Worm (Caenorhabditis elegans) whole organism, early embryonic: ENCODE data around the gene srg-41.

ENCODE experiments used
- B0310.2 ChIP-seq: sonication (generic microtip); optimal IDR thresholded peaks from 2 replicates; lab custom pipeline; 2016; ENCODE audit warnings: mild to moderate bottlenecking, missing genetic modification characterization, missing compliant biosample characterization
- F13C5.2 ChIP-seq: sonication (generic microtip); optimal IDR thresholded peaks from 2 replicates; lab custom pipeline; 2017; ENCODE audit warnings: mild to moderate bottlenecking, missing genetic modification characterization, inconsistent platforms, missing compliant biosample characterization
- aly-1 ChIP-seq: sonication (generic microtip); optimal IDR thresholded peaks from 2 replicates; lab custom pipeline; 2016; ENCODE audit warnings: missing genetic modification characterization, missing compliant biosample characterization
- ama-1 ChIP-seq: fragments of 150-350 bp; optimal IDR thresholded peaks from 2 replicates; lab custom pipeline; 2014
- ceh-13 ChIP-seq: fragments of 200-800 bp; sonication (Bioruptor generic); optimal IDR thresholded peaks from 2 replicates; lab custom pipeline; 2018; ENCODE audit warnings: mild to moderate bottlenecking, missing genetic modification characterization, missing compliant biosample characterization
- ceh-36 ChIP-seq: sonication (generic microtip); optimal IDR thresholded peaks from 2 replicates; lab custom pipeline; 2016; ENCODE audit warnings: missing genetic modification characterization, inconsistent platforms, missing compliant biosample characterization
- ets-7 ChIP-seq: sonication (generic microtip); optimal IDR thresholded peaks from 2 replicates; lab custom pipeline; 2016; ENCODE audit warnings: missing genotype, missing genetic modification characterization, missing compliant biosample characterization
- flt-1 ChIP-seq: fragments of 200-800 bp; sonication (Bioruptor generic); IDR thresholded peaks from 2 replicates; pipeline ENCODE4 v1.3.6; 2022; ENCODE audit warnings: missing genetic modification characterization, missing compliant biosample characterization
- hmbx-1 ChIP-seq: sonication (generic microtip); optimal IDR thresholded peaks from 2 replicates; lab custom pipeline; 2016; ENCODE audit warnings: mild to moderate bottlenecking, missing genetic modification characterization, missing compliant biosample characterization
- hmg-4 ChIP-seq: fragments of 200-800 bp; sonication (Bioruptor generic); optimal IDR thresholded peaks from 2 replicates; lab custom pipeline; 2018; ENCODE audit warnings: mild to moderate bottlenecking, missing genetic modification characterization, missing compliant biosample characterization
- hnd-1 ChIP-seq: sonication (generic microtip); optimal IDR thresholded peaks from 2 replicates; lab custom pipeline; 2016; ENCODE audit warnings: missing genetic modification characterization, missing compliant biosample characterization
- pes-1 ChIP-seq: fragments of 200-800 bp; sonication (Bioruptor generic); IDR thresholded peaks from 2 replicates; pipeline ENCODE4 v1.3.6; 2022; ENCODE audit warnings: missing genetic modification reagents, missing genetic modification characterization, missing compliant biosample characterization
- scrt-1 ChIP-seq: fragments of 200-800 bp; sonication (Bioruptor generic); IDR thresholded peaks from 2 replicates; pipeline ENCODE4 v1.3.6; 2022; ENCODE audit warnings: missing genetic modification characterization, missing compliant biosample characterization
- sea-1 ChIP-seq: fragments of 200-800 bp; sonication (Bioruptor generic); conservative IDR thresholded peaks from 2 replicates; pipeline ENCODE4 v1.3.6; 2022; ENCODE audit warnings: missing genetic modification characterization, missing compliant biosample characterization
- tbx-11 ChIP-seq: fragments of 200-800 bp; sonication (Bioruptor generic); IDR thresholded peaks from 2 replicates; pipeline ENCODE4 v1.3.6; 2022; ENCODE audit warnings: missing genetic modification characterization, missing compliant biosample characterization
- tbx-37 ChIP-seq: fragments of 200-800 bp; sonication (Bioruptor generic); conservative IDR thresholded peaks from 2 replicates; pipeline ENCODE4 v1.3.6; 2022; ENCODE audit warnings: missing genetic modification reagents, missing genetic modification characterization, missing compliant biosample characterization
- tra-4 ChIP-seq: sonication (generic microtip); optimal IDR thresholded peaks from 2 replicates; lab custom pipeline; 2017; ENCODE audit warnings: missing genetic modification characterization, missing compliant biosample characterization

srg-41 gene

DNA sequence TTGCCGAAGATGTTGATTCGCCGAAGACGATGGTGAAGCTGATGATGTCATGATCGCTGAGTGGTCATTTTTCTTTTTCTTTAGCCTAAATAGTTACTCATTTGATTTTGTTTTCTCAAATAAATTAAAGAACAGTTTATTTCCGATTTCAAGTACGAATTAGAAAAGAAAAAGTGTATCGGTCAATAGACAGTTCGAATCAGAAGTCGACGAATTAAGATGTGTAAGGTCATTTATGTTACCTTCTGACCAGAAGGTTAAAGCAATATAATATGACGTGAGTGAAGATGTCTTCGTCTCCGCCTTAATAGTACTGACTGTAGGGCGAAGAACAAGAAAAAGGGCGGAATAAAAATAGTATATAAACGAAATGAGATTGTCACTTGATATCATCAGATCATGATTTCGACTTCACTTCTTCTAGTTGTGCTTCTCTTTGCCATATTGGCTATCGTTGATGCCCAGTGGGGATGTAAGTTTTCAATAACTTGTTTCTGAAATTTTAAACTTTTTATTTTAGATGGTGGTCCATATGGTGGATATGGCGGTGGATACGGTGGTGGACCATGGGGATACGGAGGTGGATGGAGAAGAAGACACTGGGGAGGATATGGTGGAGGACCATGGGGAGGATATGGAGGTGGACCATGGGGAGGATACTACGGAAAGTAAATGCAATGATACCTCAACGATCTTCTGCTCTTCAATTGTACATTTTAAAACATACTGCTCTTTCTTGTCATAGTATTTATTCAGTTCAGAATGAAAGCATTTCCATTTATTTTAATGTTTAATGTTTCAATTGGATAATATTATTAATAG, 14.5 kb downstream of the srg-41 start, which contains the start of the genes T19C4.24 and nlp-33:
T19C4.24 (minus strand) TSS at position 51 of the 822 bp plus-strand sequence.
nlp-33 (plus strand) TSS at position 389 of the 822 bp plus-strand sequence.
- TF ChIP-seq tra-4 (tag; lab: Kevin White, UChicago) (no peak), F13C5.2 (tag; lab: Kevin White, UChicago) (no peak), tbx-11 (GFP tag; lab: Robert Waterston, UW) (no peak), hnd-1 (no peak), ama-1 (lab: Kevin White, UChicago) (no peak), ceh-13 (GFP tag; lab: Kevin White, UChicago) (no peak), flt-1 (GFP tag; lab: Robert Waterston, UW) (no peak), tbx-37 (GFP tag; lab: Robert Waterston, UW) (no peak), hmg-4 (no peak), pes-1 (GFP tag; lab: Robert Waterston, UW) (no peak), sea-1 (GFP tag; lab: Robert Waterston, UW) (no peak), aly-1 (no peak), B0310.2 (tag; lab: Kevin White, UChicago) (no peak), hmbx-1 (tag; lab: Kevin White, UChicago) (no peak), ets-7 (tag; lab: Kevin White, UChicago) (no peak), scrt-1 (GFP tag; lab: Robert Waterston, UW) (no peak), ceh-36 (tag; lab: Kevin White, UChicago) (no peak)

DNA sequence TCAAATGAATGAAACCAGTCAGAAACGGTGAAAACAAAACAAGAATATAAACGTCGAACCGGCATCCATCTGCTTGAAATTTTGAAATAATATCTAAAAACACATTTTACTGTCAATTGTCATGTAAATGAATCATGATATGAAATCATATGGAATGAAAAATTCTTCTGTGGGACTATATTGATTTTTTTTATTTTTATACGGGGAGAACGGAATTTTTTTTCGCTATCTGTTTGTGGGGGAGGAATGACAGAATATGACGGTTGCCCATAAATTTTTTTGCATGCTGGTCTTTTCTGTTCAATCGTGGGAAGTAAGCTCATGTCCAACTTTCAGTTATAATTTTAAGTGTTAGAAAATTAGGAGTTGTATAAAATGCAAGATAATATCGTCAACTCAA, 17.0 kb downstream of the srg-41 start, which contains the start of gene C06H2.7:
C06H2.7 (minus strand) TSS at position 101 of the 400 bp plus-strand sequence.
- TF ChIP-seq scrt-1 (GFP tag; lab: Robert Waterston, UW): no peak
- no peak for TF ChIP-seq tra-4 (tag; lab: Kevin White, UChicago)

DNA sequence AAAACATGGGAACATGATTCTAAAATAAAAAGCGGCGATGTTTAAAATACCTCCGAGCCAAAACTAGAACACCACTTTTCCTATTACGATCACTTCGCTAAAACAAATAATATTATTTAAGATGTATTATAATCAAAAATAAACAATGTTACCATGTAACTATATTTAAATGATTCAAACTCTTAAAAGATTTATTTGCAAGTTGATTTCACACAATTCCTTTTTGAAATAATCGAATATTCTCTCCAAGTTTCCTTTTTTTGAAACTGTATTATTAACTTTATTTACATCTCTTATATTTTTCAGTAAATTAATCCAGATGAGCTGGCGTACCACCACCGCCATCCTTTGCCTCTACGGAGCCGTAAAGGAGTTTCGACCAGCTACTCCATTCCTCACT, 20.5 kb downstream of the srg-41 start, which contains the start of gene folt-1:
folt-1 (plus strand) TSS at position 301 of the 400 bp plus-strand sequence.
- TF ChIP-seq hmg-4 (no peak), ets-7 (tag; lab: Kevin White, UChicago) (no peak), aly-1 (no peak)

DNA sequence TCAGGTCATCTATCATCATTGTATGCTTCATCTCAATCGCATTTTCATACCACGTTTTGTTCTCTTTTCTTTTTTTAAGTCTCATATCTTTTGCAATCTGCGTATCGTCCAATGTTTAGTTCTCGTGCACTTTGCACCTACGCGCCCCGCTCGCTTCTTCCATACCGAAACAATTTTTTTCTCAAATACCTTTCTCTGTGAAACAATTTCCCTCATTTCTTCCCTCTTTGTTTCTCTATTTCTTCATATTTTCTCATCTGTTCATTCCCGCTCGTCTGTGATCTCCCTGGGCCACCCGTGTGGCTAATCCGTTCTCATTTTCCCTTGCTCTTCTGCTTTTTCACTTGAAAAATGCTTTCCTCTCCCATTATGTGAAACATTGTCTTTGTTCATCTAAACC, 21.4 kb downstream of the srg-41 start:
- no peak for TF ChIP-seq tra-4 (tag; lab: Kevin White, UChicago)
- no peak for TF ChIP-seq pes-1 (GFP tag; lab: Robert Waterston, UW)
- TF ChIP-seq ets-7 (tag; lab: Kevin White, UChicago): no peak
- no peak for TF ChIP-seq B0310.2 (tag; lab: Kevin White, UChicago)
- no peak for TF ChIP-seq hmbx-1 (tag; lab: Kevin White, UChicago)
- no peak for TF ChIP-seq sea-1 (GFP tag; lab: Robert Waterston, UW)

DNA sequence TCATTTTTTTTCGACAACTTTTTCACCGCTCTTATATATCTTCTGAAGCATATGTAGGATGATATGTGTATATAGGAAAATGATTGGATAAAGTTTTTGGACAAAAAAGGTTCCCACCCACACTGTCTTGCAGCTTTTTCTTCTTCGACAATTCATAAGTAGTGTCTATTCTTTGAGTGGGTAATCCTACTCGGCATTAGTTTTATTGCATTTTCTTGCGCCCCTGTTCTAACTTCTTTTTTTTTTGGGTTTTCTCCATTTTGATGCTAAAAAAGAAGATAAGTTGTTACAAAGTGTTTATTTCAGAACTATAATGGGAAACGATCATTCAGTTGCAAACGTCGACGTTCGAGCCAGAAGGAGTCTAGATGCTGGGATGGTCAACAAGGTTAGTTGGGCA, 27.4 kb downstream of the srg-41 start, which contains the start of gene glb-3:
glb-3 (plus strand) TSS at position 301 of the 400 bp plus-strand sequence.
- TF ChIP-seq tbx-11 (GFP tag; lab: Robert Waterston, UW) (no peak), aly-1 (no peak), ets-7 (tag; lab: Kevin White, UChicago) (no peak), F13C5.2 (tag; lab: Kevin White, UChicago) (no peak), hmbx-1 (tag; lab: Kevin White, UChicago) (no peak), ceh-13 (GFP tag; lab: Kevin White, UChicago) (no peak), hmg-4 (no peak), tbx-37 (GFP tag; lab: Robert Waterston, UW) (no peak), ama-1 (lab: Kevin White, UChicago) (no peak), tra-4 (tag; lab: Kevin White, UChicago) (no peak), hnd-1 (no peak)

DNA sequence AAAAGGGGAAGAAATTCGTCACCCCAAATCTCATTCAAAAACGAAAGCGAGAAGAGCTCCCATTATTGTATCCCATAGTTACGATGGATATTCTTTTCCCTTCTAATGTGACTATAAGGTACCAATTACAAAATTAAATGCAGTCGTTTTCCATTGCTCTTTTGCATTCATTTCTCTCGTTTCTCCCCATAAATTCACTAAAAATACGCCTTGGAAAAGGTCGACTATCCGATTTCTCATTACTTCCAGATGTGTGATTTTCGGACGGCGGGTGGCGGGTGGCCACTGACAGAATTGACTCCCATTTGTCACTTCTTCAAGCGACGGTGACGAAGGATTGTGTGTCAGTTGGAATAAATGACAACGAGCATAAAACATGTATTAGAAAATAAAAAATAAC, 28.2 kb downstream of the srg-41 start:
- TF ChIP-seq ceh-13 (GFP tag; lab: Kevin White, UChicago) (no peak), B0310.2 (tag; lab: Kevin White, UChicago) (no peak), ceh-36 (tag; lab: Kevin White, UChicago) (no peak), sea-1 (GFP tag; lab: Robert Waterston, UW) (no peak), pes-1 (GFP tag; lab: Robert Waterston, UW) (no peak), ama-1 (lab: Kevin White, UChicago) (no peak), tra-4 (tag; lab: Kevin White, UChicago) (no peak), hmg-4 (no peak), hmbx-1 (tag; lab: Kevin White, UChicago) (no peak), F13C5.2 (tag; lab: Kevin White, UChicago) (no peak)

DNA sequence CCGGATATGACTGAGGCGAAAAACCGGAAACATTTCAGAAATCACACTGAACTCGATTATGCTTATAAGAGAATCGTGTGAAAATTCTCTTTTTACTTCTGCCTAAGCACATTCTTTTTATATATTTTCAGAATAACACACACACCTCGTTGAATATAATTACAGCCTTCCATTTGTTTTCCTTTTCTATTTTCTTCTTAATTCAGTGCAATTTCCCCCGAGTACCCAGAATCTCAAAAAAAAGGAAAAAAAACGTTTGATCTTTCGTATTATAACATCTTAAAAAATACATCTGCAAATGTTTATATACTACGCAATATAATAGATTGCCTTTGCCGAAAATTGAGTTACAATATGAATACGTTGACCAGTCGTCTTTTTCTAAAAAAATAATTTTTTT, 29.9 kb downstream of the srg-41 start:
- TF ChIP-seq flt-1 (GFP tag; lab: Robert Waterston, UW): no peak
- TF ChIP-seq tbx-11 (GFP tag; lab: Robert Waterston, UW): no peak
- no peak for TF ChIP-seq scrt-1 (GFP tag; lab: Robert Waterston, UW)
- no peak for TF ChIP-seq tra-4 (tag; lab: Kevin White, UChicago)
- TF ChIP-seq ama-1 (lab: Kevin White, UChicago): no peak
- no peak for TF ChIP-seq ets-7 (tag; lab: Kevin White, UChicago)
- no peak for TF ChIP-seq hnd-1
- no peak for TF ChIP-seq pes-1 (GFP tag; lab: Robert Waterston, UW)
- no peak for TF ChIP-seq ceh-36 (tag; lab: Kevin White, UChicago)
- no peak for TF ChIP-seq hmbx-1 (tag; lab: Kevin White, UChicago)
- no peak for TF ChIP-seq B0310.2 (tag; lab: Kevin White, UChicago)
- no peak for TF ChIP-seq tbx-37 (GFP tag; lab: Robert Waterston, UW)
- no peak for TF ChIP-seq F13C5.2 (tag; lab: Kevin White, UChicago)
- no peak for TF ChIP-seq ceh-13 (GFP tag; lab: Kevin White, UChicago)
- TF ChIP-seq sea-1 (GFP tag; lab: Robert Waterston, UW): no peak
- TF ChIP-seq hmg-4: no peak
- TF ChIP-seq aly-1: no peak
